Fruit fly (Drosophila melanogaster): ENCODE data around the gene CG13384.

DNA sequence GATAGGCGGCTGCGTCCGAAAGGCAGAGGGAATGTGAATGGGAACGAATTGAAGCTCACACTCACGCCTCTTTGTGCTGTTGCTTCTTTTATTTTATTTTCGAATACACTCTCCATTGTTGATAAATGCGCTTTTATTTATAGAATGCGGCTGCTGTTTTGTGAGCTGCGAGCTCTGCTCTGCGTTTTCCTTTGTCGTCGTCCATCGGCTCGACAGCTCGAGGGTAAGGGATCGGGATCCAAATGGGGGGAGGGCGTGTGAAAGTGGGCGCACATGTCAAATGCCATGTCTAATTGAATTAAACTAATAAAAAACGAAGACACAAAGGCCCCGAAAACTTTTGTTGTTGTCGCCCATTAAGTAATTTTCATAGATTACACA is 39.8 kb downstream of the CG13384 start:
- no peak for TF ChIP-seq CG17806 (tag; optimal IDR thresholded peaks at IDR 0.05)
- no peak for TF ChIP-seq Pif1B (GFP tag; optimal IDR thresholded peaks at IDR 0.05)
- peak; percentile 37 for TF ChIP-seq CG13204 (GFP tag; optimal IDR thresholded peaks at IDR 0.05)
- no peak for TF ChIP-seq CG8301 (tag; optimal IDR thresholded peaks at IDR 0.05)
- TF ChIP-seq gl (tag; optimal IDR thresholded peaks at IDR 0.05), result peak; percentile 42

Data from whole organism, pupa.